Worm (Caenorhabditis elegans) whole organism, midembryonic: ENCODE data around the gene lpr-5.

ENCODE experiments used
- T22C8.4 ChIP-seq: fragments of 200-800 bp; sonication (Bioruptor generic); IDR thresholded peaks from 2 replicates; pipeline ENCODE4 v1.3.6; 2022; ENCODE audit warnings: missing genetic modification characterization, missing compliant biosample characterization
- tab-1 ChIP-seq: fragments of 200-800 bp; sonication (Bioruptor generic); IDR thresholded peaks from 2 replicates; pipeline ENCODE4 v1.3.6; 2022; ENCODE audit warnings: missing genetic modification characterization, missing compliant biosample characterization
- ztf-23 ChIP-seq: fragments of 200-800 bp; sonication (Bioruptor generic); IDR thresholded peaks from 2 replicates; pipeline ENCODE4 v1.3.6; 2022; ENCODE audit warnings: missing genetic modification reagents, missing genetic modification characterization, missing compliant biosample characterization
- ztf-29 ChIP-seq: fragments of 200-800 bp; sonication (Bioruptor generic); IDR thresholded peaks from 2 replicates; pipeline ENCODE4 v1.3.6; 2022; ENCODE audit warnings: missing genetic modification reagents, missing genetic modification characterization, missing compliant biosample characterization

DNA sequence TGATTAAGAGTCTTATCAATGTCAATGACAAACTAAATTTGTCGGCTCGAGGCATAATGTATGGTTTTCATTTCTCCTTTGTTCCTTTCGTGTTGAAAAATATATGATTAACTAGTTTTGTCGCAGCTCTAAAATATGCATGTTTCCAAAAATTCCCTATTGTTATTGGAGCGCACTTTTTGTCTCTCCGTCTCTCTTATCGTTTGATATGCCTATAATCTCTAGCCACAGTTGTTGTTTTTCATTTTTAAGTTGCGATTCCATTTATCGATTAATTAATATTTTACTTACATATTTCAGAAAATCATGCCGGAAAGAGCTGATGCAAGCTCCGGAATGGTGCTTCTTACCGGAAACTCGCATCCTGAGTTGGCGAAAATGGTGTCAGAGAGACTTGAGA is 11.4 kb downstream of the lpr-5 start, which contains the start of gene W04G3.5:
- no peak for TF ChIP-seq ztf-23 (GFP tag; lab: Robert Waterston, UW)
- no peak for TF ChIP-seq T22C8.4 (GFP tag; lab: Robert Waterston, UW)
- TF ChIP-seq ztf-29 (GFP tag; lab: Robert Waterston, UW) = no peak
- TF ChIP-seq tab-1 (GFP tag; lab: Robert Waterston, UW) = no peak
